Worm (Caenorhabditis elegans) whole organism, L2 larva: Measurements from ENCODE around the gene C30G7.5.

Experiments used
- F13H6.1 ChIP-seq: sonication (generic microtip); optimal IDR thresholded peaks from 2 replicates; lab custom pipeline; 2016; ENCODE audit warnings: missing genetic modification characterization, missing compliant biosample characterization
- R02D3.7 ChIP-seq: fragments of 150-350 bp; optimal IDR thresholded peaks from 2 replicates; lab custom pipeline; 2014; ENCODE audit warnings: missing biosample characterization, missing genetic modification characterization
- alr-1 ChIP-seq: fragments of 150-350 bp; optimal IDR thresholded peaks from 2 replicates; lab custom pipeline; 2014; ENCODE audit warnings: missing biosample characterization, missing genetic modification characterization
- aly-2 ChIP-seq: fragments of 150-350 bp; optimal IDR thresholded peaks from 2 replicates; lab custom pipeline; 2014; ENCODE audit warnings: missing biosample characterization, missing genetic modification characterization
- blmp-1 ChIP-seq: sonication (generic microtip); optimal IDR thresholded peaks from 2 replicates; lab custom pipeline; 2017; ENCODE audit warnings: missing genetic modification characterization, mild to moderate bottlenecking, missing compliant biosample characterization, antibody characterized with exemption, moderate library complexity; ENCODE audit not compliant: insufficient read depth
- ceh-82 ChIP-seq: fragments of 150-350 bp; optimal IDR thresholded peaks from 2 replicates; lab custom pipeline; 2014; ENCODE audit warnings: missing biosample characterization, missing genetic modification characterization
- crh-2 ChIP-seq: sonication (generic microtip); optimal IDR thresholded peaks from 2 replicates; lab custom pipeline; 2017; ENCODE audit warnings: missing biosample characterization, missing genetic modification characterization
- egl-27 ChIP-seq: sonication (generic microtip); optimal IDR thresholded peaks from 3 replicates; lab custom pipeline; 2017; ENCODE audit warnings: missing biosample characterization, missing genetic modification reagents, missing genetic modification characterization
- elt-1 ChIP-seq: fragments of 150-350 bp; optimal IDR thresholded peaks from 2 replicates; lab custom pipeline; 2014; ENCODE audit warnings: missing biosample characterization, missing genetic modification characterization
- elt-3 ChIP-seq: sonication (generic microtip); optimal IDR thresholded peaks from 2 replicates; lab custom pipeline; 2017; ENCODE audit warnings: missing biosample characterization, missing genetic modification characterization
- fos-1 ChIP-seq: fragments of 150-350 bp; optimal IDR thresholded peaks from 2 replicates; lab custom pipeline; 2014; ENCODE audit warnings: missing biosample characterization, missing genetic modification characterization
- gmeb-1 ChIP-seq: fragments of 150-350 bp; optimal IDR thresholded peaks from 2 replicates; lab custom pipeline; 2014; ENCODE audit warnings: missing biosample characterization, missing genetic modification characterization
- lin-11 ChIP-seq: fragments of 150-350 bp; sonication (generic microtip); optimal IDR thresholded peaks from 2 replicates; lab custom pipeline; 2014; ENCODE audit warnings: missing biosample characterization, missing genetic modification characterization, inconsistent platforms, mixed read lengths
- lin-13 ChIP-seq: fragments of 150-350 bp; optimal IDR thresholded peaks from 2 replicates; lab custom pipeline; 2014; ENCODE audit warnings: missing biosample characterization, missing genetic modification reagents, missing genetic modification characterization
- mdl-1 ChIP-seq, 2 experiments: fragments of 150-350 bp in 1 of 2; sonication (generic microtip) in 1 of 2; optimal IDR thresholded peaks; 2 replicates each; lab custom pipeline; 2017; ENCODE audit warnings: missing biosample characterization in 2 of 2, missing genetic modification characterization in 2 of 2
- nhr-10 ChIP-seq: sonication (generic microtip); optimal IDR thresholded peaks from 2 replicates; lab custom pipeline; 2017; ENCODE audit warnings: missing biosample characterization, missing genetic modification characterization
- nhr-12 ChIP-seq: fragments of 150-350 bp; optimal IDR thresholded peaks from 2 replicates; lab custom pipeline; 2014; ENCODE audit warnings: missing biosample characterization, missing genetic modification characterization
- nhr-21 ChIP-seq: fragments of 150-350 bp; optimal IDR thresholded peaks from 2 replicates; lab custom pipeline; 2014; ENCODE audit warnings: missing biosample characterization, missing genetic modification characterization
- nhr-237 ChIP-seq: fragments of 150-350 bp; optimal IDR thresholded peaks from 2 replicates; lab custom pipeline; 2014; ENCODE audit warnings: missing biosample characterization, missing genetic modification characterization
- nhr-25 ChIP-seq: fragments of 150-350 bp; sonication (generic microtip); optimal IDR thresholded peaks from 3 replicates; lab custom pipeline; 2014; ENCODE audit warnings: missing biosample characterization, missing genetic modification characterization
- nhr-6 ChIP-seq: fragments of 150-350 bp; optimal IDR thresholded peaks from 2 replicates; lab custom pipeline; 2014; ENCODE audit warnings: missing biosample characterization, missing genetic modification characterization
- skn-1 ChIP-seq: sonication (generic microtip); optimal IDR thresholded peaks from 2 replicates; lab custom pipeline; 2017; ENCODE audit warnings: missing biosample characterization, missing genetic modification characterization
- sma-3 ChIP-seq: sonication (generic microtip); optimal IDR thresholded peaks from 2 replicates; lab custom pipeline; 2016; ENCODE audit warnings: missing genetic modification reagents, missing genetic modification characterization, missing compliant biosample characterization
- sma-9 ChIP-seq, 2 experiments: fragments of 150-350 bp in 1 of 2; sonication (generic microtip) in 1 of 2; optimal IDR thresholded peaks; 2 replicates each; lab custom pipeline; 2014 to 2016; ENCODE audit warnings: missing genetic modification characterization in 2 of 2, mild to moderate bottlenecking in 1 of 2, missing biosample characterization in 1 of 2, missing compliant biosample characterization in 1 of 2, missing genetic modification reagents in 1 of 2, moderate library complexity in 1 of 2
- unc-39 ChIP-seq: fragments of 150-350 bp; optimal IDR thresholded peaks from 2 replicates; lab custom pipeline; 2014; ENCODE audit warnings: missing biosample characterization, missing genetic modification characterization
- zag-1 ChIP-seq: fragments of 150-350 bp; optimal IDR thresholded peaks from 2 replicates; lab custom pipeline; 2014; ENCODE audit warnings: missing biosample characterization, missing genetic modification characterization
- ztf-1 ChIP-seq: fragments of 200-800 bp; sonication (Bioruptor generic); conservative IDR thresholded peaks from 2 replicates; pipeline ENCODE4 v1.3.6; 2022; ENCODE audit warnings: missing genetic modification characterization, missing compliant biosample characterization
- ztf-11 ChIP-seq: sonication (generic microtip); optimal IDR thresholded peaks from 2 replicates; lab custom pipeline; 2017; ENCODE audit warnings: missing biosample characterization, missing genetic modification characterization

Gene C30G7.5

ce11 chrV:14947022-14947421 lies 7.5 kb downstream of the C30G7.5 start, which contains the start of gene C30G7.4:
TSS of gene C30G7.4 (minus strand) at chrV:14947122.
- TF ChIP-seq nhr-10 (no peak), nhr-21 (no peak), nhr-237 (tag; lab: Kevin White, UChicago) (no peak)

ce11 chrV:14945697-14946096 lies 8.8 kb downstream of the C30G7.5 start, which contains the start of gene C30G7.3:
TSS of gene C30G7.3 (minus strand) at chrV:14945704.
- no peak for TF ChIP-seq nhr-21
- no peak for TF ChIP-seq skn-1 (tag; lab: Kevin White, UChicago)
- no peak for TF ChIP-seq elt-1 (tag; lab: Kevin White, UChicago)
- TF ChIP-seq fos-1, result no peak
- TF ChIP-seq R02D3.7 (tag; lab: Kevin White, UChicago), result no peak
- no peak for TF ChIP-seq zag-1 (tag; lab: Kevin White, UChicago)
- TF ChIP-seq nhr-25 (tag; lab: Kevin White, UChicago), result no peak
- TF ChIP-seq crh-2 (tag; lab: Kevin White, UChicago), result no peak
- TF ChIP-seq unc-39, result no peak
- no peak for TF ChIP-seq ceh-82 (tag; lab: Kevin White, UChicago)
- TF ChIP-seq nhr-10, result no peak
- TF ChIP-seq ztf-1, result no peak

- TF ChIP-seq fos-1 (no peak), nhr-25 (tag; lab: Kevin White, UChicago) (no peak), sma-9 (GFP tag; optimal IDR thresholded peaks at IDR 0.05; lab: Kevin White, UChicago) (no peak), sma-9 (tag; optimal IDR thresholded peaks at IDR 0.05; lab: Kevin White, UChicago) (no peak), aly-2 (tag; lab: Kevin White, UChicago) (no peak)
Observed at ce11 chrV:14945124-14945523, 9.4 kb downstream of the C30G7.5 start.

DNA sequence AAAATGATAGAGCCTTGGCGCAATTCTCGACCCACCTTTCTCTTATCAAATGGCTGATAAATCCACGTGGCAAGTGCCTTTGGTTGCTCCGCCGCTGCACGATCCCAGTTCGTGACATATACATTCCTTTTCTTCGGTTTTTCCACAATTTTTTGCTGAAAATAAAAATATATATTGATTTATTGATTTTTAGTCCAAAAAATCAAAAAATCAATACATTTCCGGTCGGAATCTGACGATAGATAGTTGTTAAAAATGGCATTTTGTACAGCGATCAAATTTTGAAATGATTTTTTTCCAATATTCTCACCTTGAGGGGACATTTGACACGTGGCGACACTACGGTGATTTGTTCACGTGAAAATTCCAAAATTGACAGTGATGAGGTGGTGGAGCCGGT lies 10.8 kb downstream of the C30G7.5 start:
- no peak for TF ChIP-seq elt-3 (tag; lab: Kevin White, UChicago)
- no peak for TF ChIP-seq sma-9 (GFP tag; optimal IDR thresholded peaks at IDR 0.05; lab: Kevin White, UChicago)
- no peak for TF ChIP-seq sma-9 (tag; optimal IDR thresholded peaks at IDR 0.05; lab: Kevin White, UChicago)
- TF ChIP-seq egl-27 (tag; lab: Kevin White, UChicago), result no peak
- no peak for TF ChIP-seq ztf-11 (tag; lab: Kevin White, UChicago)
- TF ChIP-seq nhr-12 (tag; lab: Kevin White, UChicago), result no peak
- TF ChIP-seq sma-3 (GFP tag; lab: Kevin White, UChicago), result no peak
- no peak for TF ChIP-seq nhr-10
- TF ChIP-seq lin-13 (GFP tag; lab: Kevin White, UChicago), result no peak
- no peak for TF ChIP-seq F13H6.1 (tag; lab: Kevin White, UChicago)
- no peak for TF ChIP-seq nhr-25 (tag; lab: Kevin White, UChicago)
- TF ChIP-seq zag-1 (tag; lab: Kevin White, UChicago), result no peak
- TF ChIP-seq nhr-6 (tag; lab: Kevin White, UChicago), result no peak

ce11 chrV:14942898-14943297 lies 11.6 kb downstream of the C30G7.5 start:
- TF ChIP-seq lin-11 (tag; lab: Kevin White, UChicago) (no peak), gmeb-1 (tag; lab: Kevin White, UChicago) (no peak), skn-1 (tag; lab: Kevin White, UChicago) (no peak)
- TF ChIP-seq, all 48 proteins: peak for 0

- TF ChIP-seq nhr-12 (tag; lab: Kevin White, UChicago), result no peak
- TF ChIP-seq mdl-1 (tag; optimal IDR thresholded peaks at IDR 0.05; lab: Kevin White, UChicago), result no peak
- no peak for TF ChIP-seq elt-3 (tag; lab: Kevin White, UChicago)
- TF ChIP-seq elt-1 (tag; lab: Kevin White, UChicago), result no peak
- no peak for TF ChIP-seq sma-9 (GFP tag; optimal IDR thresholded peaks at IDR 0.05; lab: Kevin White, UChicago)
- no peak for TF ChIP-seq sma-9 (tag; optimal IDR thresholded peaks at IDR 0.05; lab: Kevin White, UChicago)
- no peak for TF ChIP-seq alr-1 (tag; lab: Kevin White, UChicago)
- TF ChIP-seq nhr-21, result no peak
Observed at ce11 chrV:14936587-14936986, 17.9 kb downstream of the C30G7.5 start, which contains the start of gene C30G7.2. TSS of gene C30G7.2 (plus strand) at chrV:14936887.

ce11 chrV:14933450-14934218 lies 20.9 kb downstream of the C30G7.5 start:
- TF ChIP-seq lin-11 (tag; lab: Kevin White, UChicago), result no peak
- TF ChIP-seq blmp-1, result no peak
- no peak for TF ChIP-seq zag-1 (tag; lab: Kevin White, UChicago)
